Fruit fly (Drosophila melanogaster) Kc167 (cell line): ENCODE results near the gene wds.

Experiments used
- Myc ChIP-seq: fragments of >200 bp; optimal IDR thresholded peaks from 2 replicates; lab custom pipeline; 2017; ENCODE audit warnings: missing external identifiers
- Sin3A ChIP-seq: fragments of >200 bp; optimal IDR thresholded peaks from 2 replicates; lab custom pipeline; 2018; ENCODE audit warnings: missing external identifiers
- h ChIP-seq: fragments of >200 bp; optimal IDR thresholded peaks from 3 replicates; lab custom pipeline; 2018; ENCODE audit warnings: missing external identifiers

DNA sequence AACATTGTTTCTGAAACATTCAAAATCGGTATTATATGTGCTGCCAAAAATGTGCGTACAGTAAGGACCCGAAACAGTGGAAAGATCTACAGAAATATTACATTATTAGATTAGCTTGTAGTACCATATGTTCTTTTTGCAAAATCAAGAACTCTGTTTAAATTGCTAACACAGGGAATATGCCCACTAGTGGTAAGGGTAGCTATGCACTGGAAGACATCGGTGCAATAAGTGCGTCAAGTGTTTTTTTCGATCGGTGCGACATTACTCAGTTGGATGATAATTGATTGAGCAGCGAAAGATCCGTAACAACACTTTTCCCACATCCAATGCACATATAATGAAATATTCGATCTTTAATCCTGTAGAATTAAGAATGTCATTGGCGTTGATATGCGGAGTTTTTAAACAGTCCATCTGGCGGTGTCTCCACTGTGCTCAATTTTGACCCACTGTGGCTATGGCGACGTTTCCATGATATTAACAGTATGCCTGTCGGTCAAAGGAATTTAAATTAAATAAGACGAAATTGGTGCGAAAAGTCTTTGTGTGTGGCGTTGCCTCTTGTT lies 49.4 kb downstream of the wds start:
- TF ChIP-seq Myc (lab: Kevin White, UChicago) (no peak), h (no peak), Sin3A (lab: Kevin White, UChicago) (no peak)
